Fruit fly (Drosophila melanogaster) Kc167 (cell line): ENCODE data around the gene NT1.

Experiments used
- Myc ChIP-seq: fragments of >200 bp; optimal IDR thresholded peaks from 2 replicates; lab custom pipeline; 2017; ENCODE audit warnings: missing external identifiers
- Sin3A ChIP-seq: fragments of >200 bp; optimal IDR thresholded peaks from 2 replicates; lab custom pipeline; 2018; ENCODE audit warnings: missing external identifiers
- h ChIP-seq: fragments of >200 bp; optimal IDR thresholded peaks from 3 replicates; lab custom pipeline; 2018; ENCODE audit warnings: missing external identifiers
- insv ChIP-seq: fragments of >200 bp; optimal IDR thresholded peaks from 3 replicates; lab custom pipeline; 2018; ENCODE audit warnings: missing external identifiers
- psq ChIP-seq: fragments of >200 bp; optimal IDR thresholded peaks from 2 replicates; lab custom pipeline; 2017; ENCODE audit warnings: missing external identifiers
- ttk ChIP-seq: sonication (Bioruptor generic); optimal IDR thresholded peaks from 2 replicates; lab custom pipeline; 2017; ENCODE audit warnings: missing external identifiers

Gene NT1

DNA sequence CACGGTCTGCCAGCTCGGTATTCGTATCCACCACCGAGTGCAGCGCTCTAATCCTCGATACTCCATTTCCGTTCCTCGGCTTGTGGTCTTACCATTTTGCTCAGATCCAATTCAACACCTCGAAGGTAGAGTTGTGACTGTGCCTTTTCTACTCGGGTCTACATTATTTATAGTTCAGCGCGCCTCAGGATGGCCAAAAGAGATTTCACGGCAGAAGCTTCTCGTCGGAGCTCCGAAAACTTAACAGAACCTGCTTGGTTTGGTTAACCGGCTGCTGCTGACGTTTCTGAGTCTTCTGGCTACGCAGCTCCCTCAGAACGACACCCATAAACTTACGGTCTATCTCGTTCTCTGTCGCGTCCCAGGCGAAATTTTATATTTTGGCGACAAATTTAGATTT, 41.7 kb downstream of the NT1 start, which contains the start of gene CG32241:
Gene CG32241, minus strand, starts transcription at position 101 of the 400 bp plus-strand sequence.
- no peak for TF ChIP-seq Sin3A (lab: Kevin White, UChicago)
- no peak for TF ChIP-seq h (lab: Kevin White, UChicago)
- TF ChIP-seq insv = no peak
- no peak for TF ChIP-seq psq
- TF ChIP-seq Myc (lab: Kevin White, UChicago) = no peak
- no peak for TF ChIP-seq ttk (lab: Kevin White, UChicago)

DNA sequence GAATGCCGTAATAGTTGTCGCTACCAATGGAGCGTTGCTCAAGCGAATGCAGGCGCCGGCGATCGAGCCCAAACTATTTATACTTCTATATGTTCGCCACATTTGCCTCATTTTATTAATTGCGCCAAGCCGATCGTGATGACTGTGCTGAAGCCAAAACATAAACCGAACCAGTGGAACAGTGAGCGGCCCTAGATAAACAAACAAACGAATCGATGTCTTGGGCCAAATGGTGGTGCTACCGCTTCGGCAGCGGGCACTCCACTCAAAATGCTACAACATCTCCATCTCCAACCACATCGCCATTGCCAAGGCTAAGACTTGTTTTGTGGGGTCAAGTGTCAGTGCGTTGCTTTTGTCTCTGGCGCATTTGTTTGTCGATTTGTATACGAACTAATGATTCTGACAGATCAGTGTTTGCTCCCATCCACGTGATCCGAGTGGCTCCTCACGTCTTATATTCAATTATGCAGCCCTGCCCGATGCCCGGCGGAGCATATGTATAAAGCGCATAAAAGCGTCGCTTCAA, 44.4 kb downstream of the NT1 start, which contains the start of gene CG15024:
Gene CG15024, minus strand, starts transcription at position 51 of the 529 bp plus-strand sequence.
- TF ChIP-seq psq = no peak
- no peak for TF ChIP-seq h (lab: Kevin White, UChicago)
- no peak for TF ChIP-seq ttk (lab: Kevin White, UChicago)
- TF ChIP-seq Sin3A (lab: Kevin White, UChicago) = no peak
- TF ChIP-seq insv = no peak
- TF ChIP-seq Myc (lab: Kevin White, UChicago) = no peak

DNA sequence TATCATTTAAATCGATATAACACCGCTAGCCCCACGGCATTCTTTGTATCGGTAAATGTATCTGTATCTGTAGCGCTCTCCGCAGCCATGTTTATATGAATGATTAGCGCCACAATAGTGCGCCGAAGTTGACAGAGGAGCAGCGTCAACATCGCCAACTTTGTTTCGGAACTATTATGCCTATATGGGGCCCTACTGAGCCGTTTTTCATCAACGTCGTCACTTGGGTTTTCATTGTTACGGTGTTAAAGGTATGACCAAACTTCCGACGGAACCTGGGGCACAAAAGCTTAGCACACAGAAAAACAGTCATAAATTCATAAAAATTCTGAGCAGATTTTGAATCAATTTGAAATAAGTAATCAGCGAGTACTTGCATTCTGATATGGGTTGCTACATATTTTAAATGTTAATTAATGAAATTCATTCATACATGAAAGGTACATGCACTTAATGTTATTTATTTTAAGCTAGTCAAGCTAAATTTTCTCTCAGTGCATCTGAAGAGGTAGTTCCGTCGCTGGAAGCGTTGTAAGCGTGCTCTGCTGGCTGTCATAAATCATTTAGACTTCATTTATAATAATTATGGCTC, 46.7 kb downstream of the NT1 start, which contains the start of gene CG15023:
Gene CG15023, minus strand, starts transcription at position 51 of the 592 bp plus-strand sequence.
- no peak for TF ChIP-seq Sin3A (lab: Kevin White, UChicago)
- no peak for TF ChIP-seq h (lab: Kevin White, UChicago)
- TF ChIP-seq psq = no peak
- no peak for TF ChIP-seq insv
- TF ChIP-seq ttk (lab: Kevin White, UChicago) = no peak
- no peak for TF ChIP-seq Myc (lab: Kevin White, UChicago)

DNA sequence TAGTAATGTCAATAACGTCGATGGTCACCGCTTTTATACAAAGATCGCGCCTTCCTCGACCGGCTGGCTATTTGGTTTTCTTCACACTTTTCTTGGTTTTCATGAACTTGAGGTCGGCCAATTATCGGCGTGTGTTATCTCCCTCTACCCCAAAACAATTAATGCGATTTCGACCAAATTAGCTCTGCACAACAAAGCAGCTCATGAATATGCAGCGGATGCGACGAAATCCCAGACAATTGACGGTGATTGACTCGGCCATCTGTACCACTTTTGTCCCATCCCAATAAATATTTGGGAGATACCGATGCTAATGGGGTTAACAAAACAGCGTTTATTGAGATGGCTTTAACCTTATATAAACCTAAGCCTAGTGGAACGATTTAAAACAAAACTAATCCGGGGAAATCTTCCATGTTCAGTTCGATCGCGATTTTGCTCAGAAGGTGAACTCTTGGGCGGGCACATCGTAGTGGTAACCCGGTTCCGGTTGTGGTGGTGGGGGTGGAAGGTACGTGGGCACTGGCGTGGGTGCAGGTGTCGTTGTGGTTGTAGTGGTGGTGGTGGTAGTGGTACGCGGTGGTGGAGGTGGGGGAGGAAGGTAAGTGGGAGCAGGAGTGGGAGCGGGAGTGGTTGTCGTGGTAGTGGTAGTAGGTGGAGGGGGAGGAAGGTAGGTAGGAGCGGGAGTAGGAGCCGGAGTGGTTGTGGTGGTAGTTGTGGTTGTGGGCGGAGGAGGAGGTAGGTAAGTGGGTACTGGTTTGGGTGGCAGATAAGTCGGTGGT, 47.7 kb downstream of the NT1 start, which contains the start of gene CG15022:
Gene CG15022, minus strand, starts transcription at position 11 of the 782 bp plus-strand sequence.
- TF ChIP-seq h (lab: Kevin White, UChicago) (no peak), Sin3A (lab: Kevin White, UChicago) (no peak), psq (no peak), Myc (lab: Kevin White, UChicago) (no peak), ttk (lab: Kevin White, UChicago) (no peak), insv (no peak)

DNA sequence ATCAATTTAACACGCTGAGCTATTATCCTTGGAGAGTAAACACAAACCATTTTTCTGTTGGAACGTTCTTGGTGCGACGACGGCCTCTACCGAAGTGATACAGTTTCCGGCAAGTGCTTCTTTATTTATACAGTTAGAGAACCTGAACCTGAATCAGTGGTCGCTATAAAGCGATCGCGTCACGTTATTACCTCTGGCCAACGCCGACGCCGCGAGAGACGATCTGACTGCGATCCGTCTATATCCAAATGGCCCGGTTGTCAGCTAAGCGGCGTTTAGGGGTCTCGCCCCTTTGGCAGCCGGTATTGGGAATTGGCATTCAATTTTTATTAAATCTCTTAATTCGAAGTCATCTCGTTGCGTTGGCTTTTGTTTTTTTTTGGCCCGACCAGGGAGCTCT, 50.2 kb downstream of the NT1 start, which contains the start of gene CG11345:
Gene CG11345, minus strand, starts transcription at position 101 of the 400 bp plus-strand sequence.
- TF ChIP-seq psq (no peak), ttk (lab: Kevin White, UChicago) (no peak), Myc (lab: Kevin White, UChicago) (no peak), h (lab: Kevin White, UChicago) (no peak), Sin3A (lab: Kevin White, UChicago) (no peak), insv (no peak)
